Worm (Caenorhabditis elegans) whole organism, mixed stage, embryonic: ENCODE results near the gene C43H6.4.

Experiments used
- M03D4.4 ChIP-seq: sonication (generic microtip); optimal IDR thresholded peaks from 2 replicates; lab custom pipeline; 2017; ENCODE audit warnings: mild to moderate bottlenecking, missing genetic modification characterization, missing compliant biosample characterization
- blmp-1 ChIP-seq: fragments of 150-350 bp; optimal IDR thresholded peaks from 2 replicates; lab custom pipeline; 2014; ENCODE audit warnings: missing biosample characterization, missing genetic modification characterization
- ceh-39 ChIP-seq: fragments of 150-350 bp; optimal IDR thresholded peaks from 2 replicates; lab custom pipeline; 2014; ENCODE audit warnings: missing biosample characterization, missing genetic modification characterization
- ceh-83 ChIP-seq: fragments of 200-800 bp; sonication (Bioruptor generic); optimal IDR thresholded peaks from 2 replicates; lab custom pipeline; 2018; ENCODE audit warnings: mild to moderate bottlenecking, missing genetic modification characterization, missing compliant biosample characterization
- ces-1 ChIP-seq: fragments of 150-350 bp; optimal IDR thresholded peaks from 2 replicates; lab custom pipeline; 2014; ENCODE audit warnings: missing biosample characterization, missing genetic modification reagents, missing genetic modification characterization
- cnd-1 ChIP-seq: fragments of 200-800 bp; sonication (Bioruptor generic); optimal IDR thresholded peaks from 2 replicates; lab custom pipeline; 2018; ENCODE audit warnings: mild to moderate bottlenecking, missing genetic modification characterization, missing compliant biosample characterization
- drap-1 ChIP-seq: fragments of 200-800 bp; sonication (Bioruptor generic); optimal IDR thresholded peaks from 3 replicates; lab custom pipeline; 2018; ENCODE audit warnings: mild to moderate bottlenecking, missing genetic modification characterization, missing compliant biosample characterization
- elt-1 ChIP-seq: sonication (generic microtip); optimal IDR thresholded peaks from 2 replicates; lab custom pipeline; 2017; ENCODE audit warnings: missing genetic modification characterization, mild to moderate bottlenecking, missing compliant biosample characterization, antibody characterized with exemption, moderate library complexity, borderline replicate concordance; ENCODE audit not compliant: insufficient read depth
- elt-3 ChIP-seq: fragments of 150-350 bp; optimal IDR thresholded peaks from 2 replicates; lab custom pipeline; 2014; ENCODE audit warnings: missing biosample characterization, missing genetic modification characterization
- flh-1 ChIP-seq: fragments of 200-800 bp; sonication (Bioruptor generic); optimal IDR thresholded peaks from 2 replicates; lab custom pipeline; 2018; ENCODE audit warnings: mild to moderate bottlenecking, missing genetic modification characterization, moderate library complexity, missing compliant biosample characterization
- ham-2 ChIP-seq: fragments of 200-800 bp; sonication (Bioruptor generic); optimal IDR thresholded peaks from 2 replicates; lab custom pipeline; 2018; ENCODE audit warnings: mild to moderate bottlenecking, missing genetic modification characterization, missing compliant biosample characterization
- hlh-1 ChIP-seq: fragments of 150-350 bp; optimal IDR thresholded peaks from 2 replicates; lab custom pipeline; 2014; ENCODE audit warnings: missing biosample characterization, missing genetic modification reagents, missing genetic modification characterization
- lin-13 ChIP-seq: fragments of 150-350 bp; optimal IDR thresholded peaks from 2 replicates; lab custom pipeline; 2014; ENCODE audit warnings: missing biosample characterization, missing genetic modification characterization
- lin-32 ChIP-seq: fragments of 200-800 bp; sonication (Bioruptor generic); optimal IDR thresholded peaks from 2 replicates; lab custom pipeline; 2018; ENCODE audit warnings: mild to moderate bottlenecking, missing genetic modification characterization, missing compliant biosample characterization
- lsy-2 ChIP-seq: fragments of 150-350 bp; optimal IDR thresholded peaks from 2 replicates; lab custom pipeline; 2014; ENCODE audit warnings: missing biosample characterization, missing genetic modification characterization
- mab-5 ChIP-seq: fragments of 150-350 bp; optimal IDR thresholded peaks from 2 replicates; lab custom pipeline; 2014; ENCODE audit warnings: missing biosample characterization, missing genetic modification characterization
- mep-1 ChIP-seq: fragments of 150-350 bp; optimal IDR thresholded peaks from 2 replicates; lab custom pipeline; 2017; ENCODE audit warnings: missing biosample characterization, missing genetic modification reagents, missing genetic modification characterization, inconsistent platforms
- mls-2 ChIP-seq: sonication (generic microtip); optimal IDR thresholded peaks from 2 replicates; lab custom pipeline; 2016; ENCODE audit warnings: mild to moderate bottlenecking, missing genetic modification characterization, moderate library complexity, missing compliant biosample characterization
- nhr-2 ChIP-seq: fragments of 150-350 bp; optimal IDR thresholded peaks from 2 replicates; lab custom pipeline; 2014; ENCODE audit warnings: missing biosample characterization, missing genetic modification characterization
- nhr-237 ChIP-seq: fragments of 150-350 bp; optimal IDR thresholded peaks from 2 replicates; lab custom pipeline; 2014; ENCODE audit warnings: missing biosample characterization, missing genetic modification characterization
- nhr-28 ChIP-seq: fragments of 150-350 bp; optimal IDR thresholded peaks from 2 replicates; lab custom pipeline; 2014; ENCODE audit warnings: missing biosample characterization, missing genetic modification characterization
- nhr-76 ChIP-seq: sonication (generic microtip); optimal IDR thresholded peaks from 2 replicates; lab custom pipeline; 2017; ENCODE audit warnings: missing biosample characterization, missing genetic modification characterization
- pha-4 ChIP-seq: fragments of 150-350 bp; optimal IDR thresholded peaks from 2 replicates; lab custom pipeline; 2018; ENCODE audit warnings: missing biosample characterization, missing genetic modification reagents, missing genetic modification characterization
- sem-2 ChIP-seq: fragments of 200-800 bp; sonication (Bioruptor generic); optimal IDR thresholded peaks from 2 replicates; lab custom pipeline; 2018; ENCODE audit warnings: mild to moderate bottlenecking, missing genetic modification characterization, missing compliant biosample characterization
- snpc-4 ChIP-seq: fragments of 150-350 bp; optimal IDR thresholded peaks from 2 replicates; lab custom pipeline; 2014; ENCODE audit warnings: missing biosample characterization, missing genetic modification characterization
- sptf-1 ChIP-seq: sonication (generic microtip); optimal IDR thresholded peaks from 2 replicates; lab custom pipeline; 2017; ENCODE audit warnings: mild to moderate bottlenecking, missing genetic modification characterization, moderate library complexity, missing compliant biosample characterization
- tbx-8 ChIP-seq: fragments of 200-800 bp; sonication (Bioruptor generic); optimal IDR thresholded peaks from 2 replicates; lab custom pipeline; 2018; ENCODE audit warnings: mild to moderate bottlenecking, missing genetic modification characterization, moderate library complexity, missing compliant biosample characterization
- unc-120 ChIP-seq: sonication (generic microtip); optimal IDR thresholded peaks from 2 replicates; lab custom pipeline; 2017; ENCODE audit warnings: missing genetic modification characterization, missing compliant biosample characterization; ENCODE audit not compliant: poor library complexity, severe bottlenecking
- unc-39 ChIP-seq: fragments of 150-350 bp; optimal IDR thresholded peaks from 2 replicates; lab custom pipeline; 2014; ENCODE audit warnings: missing biosample characterization, missing genetic modification characterization
- unc-62 ChIP-seq: fragments of 150-350 bp; optimal IDR thresholded peaks from 2 replicates; lab custom pipeline; 2014; ENCODE audit warnings: missing biosample characterization, missing genetic modification reagents, missing genetic modification characterization
- zip-8 ChIP-seq: fragments of 150-350 bp; optimal IDR thresholded peaks from 2 replicates; lab custom pipeline; 2014; ENCODE audit warnings: missing biosample characterization, missing genetic modification characterization

Gene C43H6.4

ce11 chrX:2422123-2422522 is 18.3 kb downstream of the C43H6.4 start:
- TF ChIP-seq elt-3 = no peak
- TF ChIP-seq elt-1 = no peak
- TF ChIP-seq zip-8 (tag; lab: Kevin White, UChicago) = no peak
- no peak for TF ChIP-seq lin-13 (tag; lab: Kevin White, UChicago)
- TF ChIP-seq pha-4 (tag; lab: Kevin White, UChicago) = no peak
- no peak for TF ChIP-seq flh-1
- no peak for TF ChIP-seq unc-39 (tag; lab: Kevin White, UChicago)
- no peak for TF ChIP-seq unc-62 (GFP tag; lab: Kevin White, UChicago)
- no peak for TF ChIP-seq ham-2
- TF ChIP-seq cnd-1 (tag; lab: Kevin White, UChicago) = no peak
- TF ChIP-seq mls-2 (tag; lab: Kevin White, UChicago) = no peak
- TF ChIP-seq M03D4.4 (tag; lab: Kevin White, UChicago) = no peak
- TF ChIP-seq tbx-8 (GFP tag; lab: Kevin White, UChicago) = no peak

ce11 chrX:2425284-2425683 is 21.5 kb downstream of the C43H6.4 start:
- no peak for TF ChIP-seq nhr-28 (tag; lab: Kevin White, UChicago)
- TF ChIP-seq lin-32 (GFP tag; lab: Kevin White, UChicago) = no peak
- TF ChIP-seq ces-1 (GFP tag; lab: Kevin White, UChicago) = no peak
- no peak for TF ChIP-seq nhr-2 (tag; lab: Kevin White, UChicago)
- peak; percentile 4 for TF ChIP-seq pha-4 (tag; lab: Kevin White, UChicago)
- TF ChIP-seq, all 35 proteins: peak for 1

DNA sequence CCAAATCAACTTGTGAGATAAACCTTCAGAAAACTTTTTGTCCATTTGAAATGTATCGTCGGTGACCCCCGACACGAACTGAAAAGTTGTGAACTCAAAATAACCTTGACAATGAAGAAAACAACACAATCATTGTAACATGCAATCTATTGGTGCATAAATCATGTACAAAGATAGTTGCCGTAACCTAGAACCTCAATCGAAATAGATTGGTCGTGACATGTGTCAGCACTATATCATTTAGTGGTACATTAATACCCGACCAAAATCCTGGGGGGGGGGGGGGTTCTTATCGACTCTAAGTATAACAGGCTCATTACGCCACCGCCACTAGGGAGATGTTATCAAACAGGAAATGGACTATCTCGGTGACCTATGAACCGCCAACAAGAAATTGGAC is 23.1 kb downstream of the C43H6.4 start:
- no peak for TF ChIP-seq cnd-1 (tag; lab: Kevin White, UChicago)
- TF ChIP-seq unc-62 (GFP tag; lab: Kevin White, UChicago) = peak; percentile 54
- TF ChIP-seq elt-1 = peak; percentile 30
- TF ChIP-seq, all 35 proteins: peak for 2

ce11 chrX:2427404-2427803 is 23.6 kb downstream of the C43H6.4 start, which contains the start of gene gcy-31:
Gene gcy-31, minus strand, starts transcription at chrX:2427504.
- no peak for TF ChIP-seq nhr-76 (tag; lab: Kevin White, UChicago)
- TF ChIP-seq drap-1 (GFP tag; lab: Kevin White, UChicago) = no peak
- TF ChIP-seq elt-3 = no peak
- TF ChIP-seq ceh-39 = no peak
- no peak for TF ChIP-seq blmp-1

DNA sequence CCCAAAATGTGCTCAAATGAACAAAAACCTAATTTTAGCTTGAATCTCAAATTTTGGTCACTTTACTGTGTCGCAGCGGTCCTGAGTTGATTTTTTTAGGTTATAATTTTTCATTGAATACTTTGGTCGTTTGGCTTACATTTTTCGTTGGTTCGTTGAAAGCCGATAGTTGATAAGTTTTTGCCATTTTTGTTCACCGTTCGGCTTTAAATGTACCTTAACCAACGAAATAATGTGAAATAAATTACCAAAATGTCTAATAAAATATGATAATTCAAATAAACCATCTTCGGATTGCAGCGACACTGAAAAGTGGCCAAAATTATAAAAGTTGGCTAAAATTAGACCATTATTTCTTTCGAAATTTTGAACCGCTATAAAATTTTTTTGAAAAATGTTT is 26.5 kb downstream of the C43H6.4 start:
- TF ChIP-seq elt-1 (no peak), nhr-76 (tag; lab: Kevin White, UChicago) (no peak), elt-3 (no peak), ces-1 (GFP tag; lab: Kevin White, UChicago) (no peak), ham-2 (no peak), lin-32 (GFP tag; lab: Kevin White, UChicago) (no peak), M03D4.4 (tag; lab: Kevin White, UChicago) (no peak), lin-13 (tag; lab: Kevin White, UChicago) (no peak), ceh-39 (no peak), nhr-2 (tag; lab: Kevin White, UChicago) (no peak), mab-5 (tag; lab: Kevin White, UChicago) (no peak), sem-2 (no peak), ceh-83 (GFP tag; lab: Kevin White, UChicago) (no peak), snpc-4 (tag; lab: Kevin White, UChicago) (no peak), nhr-28 (tag; lab: Kevin White, UChicago) (no peak), nhr-237 (tag; lab: Kevin White, UChicago) (no peak), cnd-1 (tag; lab: Kevin White, UChicago) (no peak)
- TF ChIP-seq, all 35 proteins: peak for 0

- TF ChIP-seq zip-8 (tag; lab: Kevin White, UChicago) = no peak
- peak; percentile 80 for TF ChIP-seq unc-120 (tag; lab: Kevin White, UChicago)
- TF ChIP-seq M03D4.4 (tag; lab: Kevin White, UChicago) = peak; percentile 64
- TF ChIP-seq nhr-76 (tag; lab: Kevin White, UChicago) = no peak
- TF ChIP-seq lin-13 (tag; lab: Kevin White, UChicago) = no peak
- TF ChIP-seq ham-2 = peak; percentile 95
- TF ChIP-seq hlh-1 = peak; percentile 84
- peak; percentile 2 for TF ChIP-seq drap-1 (GFP tag; lab: Kevin White, UChicago)
- peak; percentile 58 for TF ChIP-seq unc-62 (GFP tag; lab: Kevin White, UChicago)
- peak; percentile 51 for TF ChIP-seq cnd-1 (tag; lab: Kevin White, UChicago)
- peak; percentile 40 for TF ChIP-seq mep-1 (tag; lab: Kevin White, UChicago)
- peak; percentile 49 for TF ChIP-seq pha-4 (tag; lab: Kevin White, UChicago)
- TF ChIP-seq ceh-39 = peak; percentile 74
- peak; percentile 22 for TF ChIP-seq sptf-1
- peak; percentile 48 for TF ChIP-seq mls-2 (tag; lab: Kevin White, UChicago)
- peak; percentile 43 for TF ChIP-seq lsy-2 (tag; lab: Kevin White, UChicago)
- no peak for TF ChIP-seq ceh-83 (GFP tag; lab: Kevin White, UChicago)
These were observed 28.6 kb downstream of the C43H6.4 start for ce11 chrX:2432459-2432858.
